Worm (Caenorhabditis elegans) whole organism, L1 larva: ENCODE results near the gene pgap-3.

Source experiments
- ceh-90 ChIP-seq: sonication (generic microtip); optimal IDR thresholded peaks from 2 replicates; lab custom pipeline; 2016; ENCODE audit warnings: missing genetic modification characterization, missing compliant biosample characterization
- fos-1 ChIP-seq: fragments of 150-350 bp; optimal IDR thresholded peaks from 2 replicates; lab custom pipeline; 2014; ENCODE audit warnings: missing biosample characterization, missing genetic modification characterization
- nhr-11 ChIP-seq: fragments of 150-350 bp; optimal IDR thresholded peaks from 2 replicates; lab custom pipeline; 2014; ENCODE audit warnings: missing biosample characterization, missing genetic modification characterization
- skn-1 ChIP-seq: fragments of 150-350 bp; optimal IDR thresholded peaks from 2 replicates; lab custom pipeline; 2014; ENCODE audit warnings: missing biosample characterization, missing genetic modification characterization
- sptf-1 ChIP-seq: fragments of 150-350 bp; optimal IDR thresholded peaks from 2 replicates; lab custom pipeline; 2014; ENCODE audit warnings: missing biosample characterization, missing genetic modification characterization

DNA sequence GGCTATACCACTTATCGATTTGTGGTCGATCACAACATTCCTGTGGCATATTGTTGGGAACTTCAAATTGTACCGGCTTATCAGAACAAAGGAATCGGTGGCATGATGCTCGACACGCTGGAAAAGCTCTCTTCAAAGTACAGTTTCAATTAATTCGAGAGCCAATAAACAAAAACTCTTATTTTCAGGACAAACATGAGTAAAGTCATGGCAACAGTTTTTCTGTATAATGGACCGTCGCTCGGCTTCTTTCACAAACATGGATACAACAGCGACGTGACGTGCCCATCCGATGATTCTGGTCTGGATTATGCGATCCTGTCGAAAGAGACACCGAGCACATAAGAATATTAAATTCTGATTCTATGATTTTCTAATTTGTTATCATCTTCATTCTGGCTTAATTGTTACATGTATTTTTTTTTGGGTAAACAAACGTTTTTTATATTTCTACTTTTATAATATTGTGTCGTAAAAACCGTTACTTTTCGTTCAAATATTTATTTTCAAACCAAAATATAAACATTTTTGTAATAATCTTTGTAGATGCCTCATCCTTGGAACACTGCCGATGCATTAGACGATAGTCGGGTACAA, 48.9 kb upstream of the pgap-3 start, which contains the start of gene smut-1:
- TF ChIP-seq ceh-90 (tag; lab: Kevin White, UChicago): no peak
- TF ChIP-seq skn-1 (tag; lab: Kevin White, UChicago): no peak
- TF ChIP-seq nhr-11 (tag; lab: Kevin White, UChicago): no peak
- TF ChIP-seq fos-1 (tag; lab: Kevin White, UChicago): no peak
- TF ChIP-seq sptf-1 (tag; lab: Kevin White, UChicago): no peak
